Worm (Caenorhabditis elegans) whole organism, young adult: ENCODE data around the gene nhr-232.

ENCODE experiments used
- F49E8.2 ChIP-seq: sonication (generic microtip); optimal IDR thresholded peaks from 3 replicates; lab custom pipeline; 2017; ENCODE audit warnings: missing genetic modification characterization, mild to moderate bottlenecking, missing compliant biosample characterization, antibody characterized with exemption, moderate library complexity; ENCODE audit not compliant: insufficient read depth
- K11D2.4 ChIP-seq: fragments of 200-800 bp; sonication (Bioruptor generic); IDR thresholded peaks from 2 replicates; pipeline ENCODE4 v1.3.6; 2022; ENCODE audit warnings: missing genetic modification reagents, missing genetic modification characterization, missing compliant biosample characterization
- ama-1 ChIP-seq, 3 experiments: fragments of 150-350 bp in 1 of 3; sonication (generic microtip) in 2 of 3; optimal IDR thresholded peaks; 2 replicates each; lab custom pipeline; 2014 to 2018; ENCODE audit warnings: missing biosample characterization in 2 of 3, missing genetic modification characterization in 2 of 3, missing genetic modification reagents in 2 of 3
- athp-1 ChIP-seq: sonication (generic microtip); optimal IDR thresholded peaks from 2 replicates; lab custom pipeline; 2017; ENCODE audit warnings: mild to moderate bottlenecking, missing genetic modification characterization, missing compliant biosample characterization
- hlh-26 ChIP-seq: fragments of 200-800 bp; sonication (Bioruptor generic); conservative IDR thresholded peaks from 2 replicates; pipeline ENCODE4 v1.3.6; 2022; ENCODE audit warnings: missing genetic modification reagents, missing genetic modification characterization, missing compliant biosample characterization
- let-526 ChIP-seq: fragments of 200-800 bp; sonication (Bioruptor generic); IDR thresholded peaks from 2 replicates; pipeline ENCODE4 v1.3.6; 2022; ENCODE audit warnings: missing genetic modification reagents, missing genetic modification characterization, missing compliant biosample characterization
- lsy-27 ChIP-seq: sonication (generic microtip); optimal IDR thresholded peaks from 2 replicates; lab custom pipeline; 2017; ENCODE audit warnings: missing genetic modification characterization, mild to moderate bottlenecking, missing compliant biosample characterization, antibody characterized with exemption, missing genotype, borderline replicate concordance; ENCODE audit not compliant: insufficient read depth
- madf-3 ChIP-seq: fragments of 200-800 bp; sonication (Bioruptor generic); IDR thresholded peaks from 2 replicates; pipeline ENCODE4 v1.3.6; 2022; ENCODE audit warnings: missing genetic modification reagents, missing genetic modification characterization, missing compliant biosample characterization
- pbrm-1 ChIP-seq: fragments of 200-800 bp; sonication (Bioruptor generic); IDR thresholded peaks from 2 replicates; pipeline ENCODE4 v1.3.6; 2022; ENCODE audit warnings: missing genetic modification reagents, missing genetic modification characterization, missing compliant biosample characterization
- snpc-4 ChIP-seq, 5 experiments: fragments of 150-350 bp in 1 of 5; sonication (generic microtip) in 4 of 5; optimal IDR thresholded peaks; 2 replicates each; lab custom pipeline; 2014 to 2018; ENCODE audit warnings: missing genetic modification characterization in 5 of 5, missing biosample characterization in 3 of 5, antibody characterized with exemption in 2 of 5, mild to moderate bottlenecking in 2 of 5, missing compliant biosample characterization in 2 of 5, missing genotype in 2 of 5, moderate library complexity in 2 of 5, missing genetic modification reagents in 1 of 5
- ztf-3 ChIP-seq: fragments of 200-800 bp; sonication (Bioruptor generic); optimal IDR thresholded peaks from 2 replicates; lab custom pipeline; 2018; ENCODE audit warnings: mild to moderate bottlenecking, missing genetic modification characterization, missing compliant biosample characterization

DNA sequence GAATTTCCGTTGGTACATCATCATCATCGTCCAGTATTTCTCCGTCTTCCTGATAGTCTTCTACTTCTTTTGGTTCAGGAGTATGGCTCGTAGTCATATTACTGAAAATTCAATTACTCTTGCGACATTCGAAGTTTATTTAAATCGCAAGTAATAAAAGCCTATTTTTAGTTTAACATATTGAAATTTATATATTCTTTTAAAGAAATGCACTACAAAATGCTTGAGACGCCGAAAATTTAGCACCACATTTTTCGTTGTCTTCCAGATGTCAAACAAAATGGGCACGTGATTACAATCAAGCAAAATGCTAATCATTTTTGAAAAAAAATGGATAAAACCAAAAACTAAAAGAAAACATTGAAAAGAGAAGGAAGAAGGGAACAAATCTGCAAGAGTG lies 43.9 kb upstream of the nhr-232 start, which contains the start of gene zhit-3:
- TF ChIP-seq F49E8.2 (tag; lab: Kevin White, UChicago) (no peak), madf-3 (no peak), lsy-27 (tag; lab: Kevin White, UChicago) (no peak), athp-1 (no peak), ama-1 (optimal IDR thresholded peaks at IDR 0.05; lab: Kevin White, UChicago) (no peak), ama-1 (GFP tag; optimal IDR thresholded peaks at IDR 0.05; lab: Kevin White, UChicago) (no peak), ztf-3 (GFP tag; lab: Kevin White, UChicago) (no peak), pbrm-1 (GFP tag; lab: Robert Waterston, UW) (no peak), snpc-4 (GFP tag; optimal IDR thresholded peaks at IDR 0.05; lab: Kevin White, UChicago) (no peak), snpc-4 (tag; optimal IDR thresholded peaks at IDR 0.05; lab: Kevin White, UChicago) (no peak), hlh-26 (no peak), K11D2.4 (GFP tag; lab: Robert Waterston, UW) (no peak), let-526 (GFP tag; lab: Robert Waterston, UW) (no peak)
